Worm (Caenorhabditis elegans) whole organism, L4 larva: Measurements from ENCODE around the gene unc-50.

Source experiments
- D1046.2 ChIP-seq: fragments of 200-800 bp; sonication (Bioruptor generic); IDR thresholded peaks from 2 replicates; pipeline ENCODE4 v1.3.6; 2022; ENCODE audit warnings: missing genetic modification characterization, missing compliant biosample characterization
- F44E2.7 ChIP-seq: fragments of 200-800 bp; sonication (Bioruptor generic); IDR thresholded peaks from 2 replicates; pipeline ENCODE4 v2.1.2; 2022; ENCODE audit warnings: missing genetic modification characterization, missing compliant biosample characterization
- ZK546.5 ChIP-seq, 2 experiments: sonication (generic microtip); optimal IDR thresholded peaks; 2 replicates each; lab custom pipeline; 2017; ENCODE audit warnings: missing biosample characterization in 2 of 2, missing genetic modification characterization in 2 of 2
- ceh-82 ChIP-seq: sonication (generic microtip); optimal IDR thresholded peaks from 2 replicates; lab custom pipeline; 2017; ENCODE audit warnings: missing biosample characterization, missing genetic modification characterization
- dmd-8 ChIP-seq: fragments of 200-800 bp; sonication (Bioruptor generic); IDR thresholded peaks from 2 replicates; pipeline ENCODE4 v1.3.6; 2022; ENCODE audit warnings: missing genetic modification characterization, missing compliant biosample characterization
- dmd-9 ChIP-seq: fragments of 200-800 bp; sonication (Bioruptor generic); IDR thresholded peaks from 2 replicates; pipeline ENCODE4 v1.3.6; 2022; ENCODE audit warnings: missing genetic modification reagents, missing genetic modification characterization, missing compliant biosample characterization
- dve-1 ChIP-seq: sonication (generic microtip); optimal IDR thresholded peaks from 2 replicates; lab custom pipeline; 2017; ENCODE audit warnings: antibody characterized with exemption, mild to moderate bottlenecking, missing genetic modification characterization, missing compliant biosample characterization; ENCODE audit not compliant: insufficient read depth
- fkh-10 ChIP-seq: fragments of 150-350 bp; optimal IDR thresholded peaks from 2 replicates; lab custom pipeline; 2014; ENCODE audit warnings: missing biosample characterization, missing genetic modification reagents, missing genetic modification characterization
- lin-39 ChIP-seq: fragments of 150-350 bp; optimal IDR thresholded peaks from 2 replicates; lab custom pipeline; 2014; ENCODE audit warnings: missing biosample characterization, missing genetic modification reagents, missing genetic modification characterization
- lsy-2 ChIP-seq, 2 experiments: fragments of 150-350 bp in 1 of 2; sonication (generic microtip) in 1 of 2; optimal IDR thresholded peaks; 2 replicates each; lab custom pipeline; 2014 to 2017; ENCODE audit warnings: missing biosample characterization in 2 of 2, missing genetic modification characterization in 2 of 2
- nhr-28 ChIP-seq: fragments of 150-350 bp; optimal IDR thresholded peaks from 2 replicates; lab custom pipeline; 2014; ENCODE audit warnings: missing biosample characterization, missing genetic modification characterization
- nhr-76 ChIP-seq: fragments of 150-350 bp; optimal IDR thresholded peaks from 2 replicates; lab custom pipeline; 2014; ENCODE audit warnings: missing biosample characterization, missing genetic modification characterization
- unc-39 ChIP-seq: sonication (generic microtip); optimal IDR thresholded peaks from 2 replicates; lab custom pipeline; 2017; ENCODE audit warnings: missing biosample characterization, missing genetic modification characterization
- unc-62 ChIP-seq, 3 experiments: fragments of 150-350 bp in 1 of 3; sonication (generic microtip); optimal IDR thresholded peaks in 2 of 3; peaks in 1 of 3; 1 replicate in 1 of 3; 2 replicates in 2 of 3; lab custom pipeline; 2014 to 2017; ENCODE audit warnings: missing biosample characterization in 3 of 3, missing genetic modification characterization in 3 of 3, missing genetic modification reagents in 3 of 3, missing genotype in 1 of 3

ce11 chrIII:10335086-10335485, 17.1 kb upstream of the unc-50 start, which contains the start of gene ced-9:
- TF ChIP-seq lin-39 = no peak
- no peak for TF ChIP-seq ceh-82 (tag; lab: Kevin White, UChicago)
- no peak for TF ChIP-seq unc-39 (tag; lab: Kevin White, UChicago)
- no peak for TF ChIP-seq fkh-10 (GFP tag; lab: Kevin White, UChicago)
- TF ChIP-seq lsy-2 (tag; optimal IDR thresholded peaks at IDR 0.05; lab: Kevin White, UChicago) = no peak
- no peak for TF ChIP-seq nhr-28
- TF ChIP-seq dve-1 (tag; lab: Kevin White, UChicago) = no peak
- TF ChIP-seq D1046.2 (GFP tag; lab: Robert Waterston, UW) = no peak
- TF ChIP-seq dmd-9 (GFP tag; lab: Robert Waterston, UW) = no peak
- TF ChIP-seq unc-62 (GFP tag; optimal IDR thresholded peaks at IDR 0.05 in 1 of 2; lab: Kevin White, UChicago) = no peak
- no peak for TF ChIP-seq unc-62 (tag; optimal IDR thresholded peaks at IDR 0.05; lab: Kevin White, UChicago)
- no peak for TF ChIP-seq dmd-8 (GFP tag; lab: Robert Waterston, UW)
- no peak for TF ChIP-seq ZK546.5 (tag; optimal IDR thresholded peaks at IDR 0.05; lab: Kevin White, UChicago)
- TF ChIP-seq F44E2.7 (GFP tag; lab: Robert Waterston, UW) = no peak
- no peak for TF ChIP-seq nhr-76 (tag; lab: Kevin White, UChicago)
